Fruit fly (Drosophila melanogaster): ENCODE measurements around the gene Nepl17.

Nepl17 gene

dm6 chr3R:28843776-28844610, 28.7 kb upstream of the Nepl17 start (continued):
- TF ChIP-seq Optix (GFP tag; IDR thresholded peaks at IDR 0.05) (no peak), cad (GFP tag; optimal IDR thresholded peaks at IDR 0.05) (no peak), CG17361 (GFP tag; IDR thresholded peaks at IDR 0.05) (no peak), ttk (GFP tag; IDR thresholded peaks at IDR 0.05) (no peak), cg (GFP tag; optimal IDR thresholded peaks at IDR 0.05) (peak; percentile 89), Med (GFP tag) (peak; percentile 54), ATbp (GFP tag; optimal IDR thresholded peaks at IDR 0.05) (peak; percentile 14), chif (GFP tag; optimal IDR thresholded peaks at IDR 0.05) (no peak), onecut (GFP tag; IDR thresholded peaks at IDR 0.05) (peak; percentile 98), Hr78 (GFP tag; optimal IDR thresholded peaks at IDR 0.05) (no peak), CG12236 (GFP tag; optimal IDR thresholded peaks at IDR 0.05) (peak; percentile 24), HmgD (GFP tag; optimal IDR thresholded peaks at IDR 0.05) (peak; percentile 15), Elba2 (GFP tag; optimal IDR thresholded peaks at IDR 0.05) (peak; percentile 92), tin (GFP tag; optimal IDR thresholded peaks at IDR 0.05) (no peak), insv (GFP tag; optimal IDR thresholded peaks at IDR 0.05) (peak; percentile 98 to 99), Trl (optimal IDR thresholded peaks at IDR 0.05) (no peak), Trl (GFP tag; optimal IDR thresholded peaks at IDR 0.05) (no peak), Dbx (GFP tag; IDR thresholded peaks at IDR 0.05) (no peak), Sry-β (GFP tag; optimal IDR thresholded peaks at IDR 0.05) (no peak), CG10209 (GFP tag; optimal IDR thresholded peaks at IDR 0.05) (no peak), Nf-YB (GFP tag; optimal IDR thresholded peaks at IDR 0.05) (peak; percentile 32), fd64A (GFP tag; optimal IDR thresholded peaks at IDR 0.05) (peak; percentile 64), sima (GFP tag; optimal IDR thresholded peaks at IDR 0.05) (no peak), ase (GFP tag; IDR thresholded peaks at IDR 0.05) (no peak), Lim3 (GFP tag; IDR thresholded peaks at IDR 0.05) (no peak), CG15479 (GFP tag; optimal IDR thresholded peaks at IDR 0.05) (peak; percentile 92)

DNA sequence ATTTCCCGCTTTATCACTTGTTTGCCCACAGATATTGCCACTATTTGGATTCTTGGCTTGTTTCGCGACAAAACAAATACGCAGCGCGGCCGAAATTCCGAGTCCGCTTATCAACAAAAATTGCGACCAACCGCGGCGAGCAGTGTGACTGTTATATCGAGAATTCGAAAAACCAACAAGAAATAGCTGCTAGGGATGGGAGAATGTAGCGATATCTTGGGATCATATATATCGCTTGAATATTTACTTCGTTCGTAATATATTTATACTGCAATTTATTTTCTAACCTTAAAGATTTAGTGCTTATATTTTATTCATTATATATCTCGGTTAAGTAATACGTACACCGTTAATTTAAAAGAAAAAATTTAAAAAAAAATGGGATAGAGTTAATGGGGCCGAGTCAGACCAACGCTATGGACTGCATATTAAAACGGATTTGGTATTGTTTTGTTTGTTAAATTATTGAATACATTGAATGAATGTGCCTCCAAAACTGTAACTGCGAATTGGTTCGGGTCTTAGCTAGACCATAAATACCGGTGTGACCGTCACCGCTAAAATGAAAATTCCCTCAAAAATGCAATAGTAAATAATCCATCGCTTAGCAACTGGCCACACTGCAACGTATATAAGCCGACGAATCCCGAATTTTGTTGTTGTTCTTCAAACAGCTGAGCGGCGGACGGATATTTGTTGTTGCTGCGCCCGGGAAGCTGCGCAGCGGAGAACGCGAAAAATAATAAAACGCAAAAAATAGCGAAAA, 27.9 kb upstream of the Nepl17 start, which contains the start of the genes Apc and spg:
Apc (minus strand) TSS at position 138 of the 766 bp plus-strand sequence.
spg (plus strand) TSS at position 660 of the 766 bp plus-strand sequence.
- TF ChIP-seq lmd (GFP tag; IDR thresholded peaks at IDR 0.05) (no peak), dysf (GFP tag; IDR thresholded peaks at IDR 0.05) (peak; percentile 31; the same call in 1 of the 3 replicates), CG9609 (GFP tag; optimal IDR thresholded peaks at IDR 0.05) (no peak), Ptx1 (GFP tag; IDR thresholded peaks at IDR 0.05) (no peak; the same call in 1 of the 2 replicates), yki (optimal IDR thresholded peaks at IDR 0.05) (no peak), Dll (GFP tag; IDR thresholded peaks at IDR 0.05; ENCODE audit: partially characterized antibody) (peak; percentile 93), emc (GFP tag; optimal IDR thresholded peaks at IDR 0.05) (no peak), Bdp1 (GFP tag; optimal IDR thresholded peaks at IDR 0.05) (peak; percentile 31), CG7786 (GFP tag; optimal IDR thresholded peaks at IDR 0.05) (peak; percentile 7), CG10209 (GFP tag; optimal IDR thresholded peaks at IDR 0.05) (peak; percentile 19), Trl (optimal IDR thresholded peaks at IDR 0.05) (no peak), Trl (GFP tag; optimal IDR thresholded peaks at IDR 0.05) (peak; percentile 48), CG1832 (GFP tag; optimal IDR thresholded peaks at IDR 0.05) (no peak), pita (GFP tag; optimal IDR thresholded peaks at IDR 0.05) (peak; percentile 82), Doc2 (GFP tag; IDR thresholded peaks at IDR 0.05) (no peak), z (GFP tag; IDR thresholded peaks at IDR 0.05) (no peak), Hand (GFP tag; optimal IDR thresholded peaks at IDR 0.05) (peak; percentile 40), zfh2 (GFP tag; optimal IDR thresholded peaks at IDR 0.05) (no peak), CG12769 (tag; optimal IDR thresholded peaks at IDR 0.05) (peak; percentile 84), danr (GFP tag; IDR thresholded peaks at IDR 0.05) (no peak), Dek (tag; optimal IDR thresholded peaks at IDR 0.05) (peak; percentile 50), Deaf1 (tag; optimal IDR thresholded peaks at IDR 0.05) (peak; percentile 30), vnd (GFP tag; IDR thresholded peaks at IDR 0.05; ENCODE audit: partially characterized antibody) (peak; percentile 64), toy (GFP tag; IDR thresholded peaks at IDR 0.05) (no peak), ind (GFP tag; optimal IDR thresholded peaks at IDR 0.05) (peak; percentile 26), Usf (GFP tag; optimal IDR thresholded peaks at IDR 0.05) (peak; percentile 30)
